Fruit fly (Drosophila melanogaster) whole organism, embryonic: ENCODE measurements around the gene lectin-21Cb.
A peak's percentile ranks its signal among the peaks of the same experiment; 100 is the strongest.

ENCODE experiments used
- ATbp ChIP-seq: fragments of 200-800 bp; sonication (Bioruptor generic); optimal IDR thresholded peaks from 2 replicates; lab custom pipeline; 2017; ENCODE audit warnings: missing biosample characterization, mild to moderate bottlenecking, missing genetic modification characterization, missing genetic modification reagents
- Ada2b ChIP-seq: fragments of 200-800 bp; sonication (Bioruptor generic); IDR thresholded peaks from 2 replicates; pipeline ENCODE4 v1.3.6; 2022; ENCODE audit warnings: missing biosample characterization, missing genetic modification characterization
- B-H2 ChIP-seq: fragments of 200-800 bp; sonication (Bioruptor generic); optimal IDR thresholded peaks from 2 replicates; lab custom pipeline; 2018; ENCODE audit warnings: missing biosample characterization, mild to moderate bottlenecking, missing genetic modification characterization
- CG10321 ChIP-seq: fragments of 200-800 bp; sonication (Bioruptor generic); IDR thresholded peaks from 2 replicates; pipeline ENCODE4 v1.3.6; 2022; ENCODE audit warnings: missing biosample characterization, missing genetic modification characterization
- CG12071 ChIP-seq: fragments of 200-800 bp; sonication (Bioruptor generic); optimal IDR thresholded peaks from 3 replicates; lab custom pipeline; 2018; ENCODE audit warnings: missing biosample characterization, mild to moderate bottlenecking, missing genetic modification characterization
- CG13296 ChIP-seq: fragments of 200-800 bp; sonication (Bioruptor generic); optimal IDR thresholded peaks from 3 replicates; lab custom pipeline; 2018; ENCODE audit warnings: missing biosample characterization, mild to moderate bottlenecking, missing genetic modification characterization
- CG13775 ChIP-seq: fragments of 200-800 bp; sonication (Bioruptor generic); optimal IDR thresholded peaks from 3 replicates; lab custom pipeline; 2017; ENCODE audit warnings: missing biosample characterization, mild to moderate bottlenecking, missing genetic modification characterization
- CG17361 ChIP-seq: fragments of 200-800 bp; sonication (Bioruptor generic); IDR thresholded peaks from 3 replicates; pipeline ENCODE4 v1.3.6; 2022; ENCODE audit warnings: missing biosample characterization, missing genetic modification characterization
- CG2120 ChIP-seq: fragments of 200-800 bp; sonication (Bioruptor generic); optimal IDR thresholded peaks from 3 replicates; lab custom pipeline; 2016; ENCODE audit warnings: missing biosample characterization, missing genetic modification characterization
- CG30020 ChIP-seq: fragments of 200-800 bp; optimal IDR thresholded peaks from 2 replicates; lab custom pipeline; 2019; ENCODE audit warnings: missing biosample characterization, mild to moderate bottlenecking, missing genetic modification characterization, moderate library complexity
- CG3281 ChIP-seq: fragments of 200-800 bp; sonication (Bioruptor generic); optimal IDR thresholded peaks from 3 replicates; lab custom pipeline; 2017; ENCODE audit warnings: missing biosample characterization, mild to moderate bottlenecking, missing genetic modification characterization
- CG3838 ChIP-seq: fragments of 200-800 bp; sonication (Bioruptor generic); optimal IDR thresholded peaks from 3 replicates; lab custom pipeline; 2016; ENCODE audit warnings: missing biosample characterization, missing genetic modification characterization
- CG43689 ChIP-seq: fragments of 200-800 bp; sonication (Bioruptor generic); IDR thresholded peaks from 2 replicates; pipeline ENCODE4 v1.3.6; 2022; ENCODE audit warnings: missing biosample characterization, missing genetic modification characterization
- CG4707 ChIP-seq: fragments of 200-800 bp; sonication (Bioruptor generic); optimal IDR thresholded peaks from 2 replicates; lab custom pipeline; 2018; ENCODE audit warnings: missing biosample characterization, mild to moderate bottlenecking, missing genetic modification characterization, moderate library complexity
- CG7786 ChIP-seq: fragments of 200-800 bp; sonication (Bioruptor generic); optimal IDR thresholded peaks from 2 replicates; lab custom pipeline; 2016; ENCODE audit warnings: missing biosample characterization, missing genetic modification characterization
- CG8089 ChIP-seq: fragments of 200-800 bp; sonication (Bioruptor generic); optimal IDR thresholded peaks from 3 replicates; lab custom pipeline; 2016; ENCODE audit warnings: missing biosample characterization, missing genetic modification characterization
- CG8478 ChIP-seq: fragments of >200 bp; optimal IDR thresholded peaks from 2 replicates; lab custom pipeline; 2018
- CG8765 ChIP-seq: fragments of 200-800 bp; sonication (Bioruptor generic); IDR thresholded peaks from 2 replicates; pipeline ENCODE4 v1.3.6; 2022; ENCODE audit warnings: missing biosample characterization, missing genetic modification characterization
- CG9932 ChIP-seq: fragments of 200-800 bp; sonication (Bioruptor generic); IDR thresholded peaks from 2 replicates; pipeline ENCODE4 v1.3.6; 2022; ENCODE audit warnings: missing biosample characterization, missing genetic modification characterization
- Dad ChIP-seq: fragments of 200-800 bp; sonication (Bioruptor generic); optimal IDR thresholded peaks from 3 replicates; lab custom pipeline; 2016; ENCODE audit warnings: missing biosample characterization, missing genetic modification characterization
- Jarid2 ChIP-seq: fragments of 200-800 bp; sonication (Bioruptor generic); optimal IDR thresholded peaks from 3 replicates; lab custom pipeline; 2017; ENCODE audit warnings: mild to moderate bottlenecking, missing biosample characterization, missing genetic modification reagents, missing genetic modification characterization
- Optix ChIP-seq: fragments of 200-800 bp; sonication (Bioruptor generic); IDR thresholded peaks from 3 replicates; pipeline ENCODE4 v1.3.6; 2022; ENCODE audit warnings: missing biosample characterization, missing genetic modification characterization
- Sox100B ChIP-seq: fragments of 200-800 bp; sonication (Bioruptor generic); optimal IDR thresholded peaks from 3 replicates; lab custom pipeline; 2018; ENCODE audit warnings: missing biosample characterization, mild to moderate bottlenecking, missing genetic modification characterization
- Sry-δ ChIP-seq: fragments of 200-800 bp; sonication (Bioruptor generic); optimal IDR thresholded peaks from 2 replicates; lab custom pipeline; 2016; ENCODE audit warnings: missing biosample characterization, missing genetic modification characterization
- bsh ChIP-seq, 2 experiments: fragments of 200-800 bp; sonication (Bioruptor generic); optimal IDR thresholded peaks; 2 replicates each; lab custom pipeline; 2017 to 2018; ENCODE audit warnings: mild to moderate bottlenecking in 2 of 2, missing biosample characterization in 2 of 2, missing genetic modification characterization in 2 of 2, moderate library complexity in 1 of 2
- cas ChIP-seq: fragments of 200-800 bp; sonication (Bioruptor generic); IDR thresholded peaks from 2 replicates; pipeline ENCODE4 v1.3.6; 2022; ENCODE audit warnings: missing biosample characterization, missing genetic modification characterization
- da ChIP-seq: fragments of 200-800 bp; sonication (Bioruptor generic); optimal IDR thresholded peaks from 2 replicates; lab custom pipeline; 2016; ENCODE audit warnings: missing biosample characterization, missing genetic modification characterization
- ems ChIP-seq: fragments of 200-800 bp; sonication (Bioruptor generic); optimal IDR thresholded peaks from 3 replicates; lab custom pipeline; 2016; ENCODE audit warnings: missing biosample characterization, missing genetic modification characterization
- fd64A ChIP-seq: fragments of 200-800 bp; sonication (Bioruptor generic); optimal IDR thresholded peaks from 3 replicates; lab custom pipeline; 2018; ENCODE audit warnings: missing biosample characterization, mild to moderate bottlenecking, missing genetic modification characterization
- ftz-f1 ChIP-seq: fragments of 200-800 bp; sonication (Bioruptor generic); optimal IDR thresholded peaks from 2 replicates; lab custom pipeline; 2016; ENCODE audit warnings: missing biosample characterization, missing genetic modification characterization
- lilli ChIP-seq: fragments of 200-800 bp; sonication (Bioruptor generic); optimal IDR thresholded peaks from 3 replicates; lab custom pipeline; 2016; ENCODE audit warnings: missing biosample characterization, missing genetic modification characterization
- odd ChIP-seq: fragments of 200-800 bp; sonication (Bioruptor generic); optimal IDR thresholded peaks from 2 replicates; lab custom pipeline; 2017; ENCODE audit warnings: missing biosample characterization, mild to moderate bottlenecking, missing genetic modification characterization
- pros ChIP-seq: fragments of 200-800 bp; sonication (Bioruptor generic); optimal IDR thresholded peaks from 3 replicates; lab custom pipeline; 2019; ENCODE audit warnings: missing biosample characterization, mild to moderate bottlenecking, missing genetic modification characterization, moderate library complexity
- sim ChIP-seq: fragments of 200-800 bp; sonication (Bioruptor generic); IDR thresholded peaks from 2 replicates; pipeline ENCODE4 v1.3.6; 2022; ENCODE audit warnings: missing biosample characterization, missing genetic modification characterization
- sob ChIP-seq: fragments of 200-800 bp; sonication (Bioruptor generic); IDR thresholded peaks from 2 replicates; pipeline ENCODE4 v1.3.6; 2022; ENCODE audit warnings: missing biosample characterization, missing genetic modification characterization
- sqz ChIP-seq: fragments of 200-800 bp; sonication (Bioruptor generic); optimal IDR thresholded peaks from 3 replicates; lab custom pipeline; 2018; ENCODE audit warnings: missing biosample characterization, mild to moderate bottlenecking, missing genetic modification characterization
- ssp ChIP-seq: fragments of 200-800 bp; sonication (Bioruptor generic); IDR thresholded peaks from 2 replicates; pipeline ENCODE4 v1.3.6; 2022; ENCODE audit warnings: missing biosample characterization, missing genetic modification characterization
- stc ChIP-seq: fragments of 200-800 bp; sonication (Bioruptor generic); IDR thresholded peaks from 2 replicates; pipeline ENCODE4 v1.3.6; 2022; ENCODE audit warnings: missing biosample characterization, missing genetic modification characterization
- tap ChIP-seq: fragments of 200-800 bp; optimal IDR thresholded peaks from 3 replicates; lab custom pipeline; 2019; ENCODE audit warnings: missing biosample characterization, mild to moderate bottlenecking, missing genetic modification characterization, moderate library complexity
- tll ChIP-seq, 2 experiments: fragments of 200-800 bp in 1 of 2; fragments of >200 bp in 1 of 2; sonication (Bioruptor generic) in 1 of 2; optimal IDR thresholded peaks; 2 replicates each; lab custom pipeline; 2017 to 2019; ENCODE audit warnings: missing biosample characterization in 2 of 2, missing genetic modification characterization in 2 of 2, mild to moderate bottlenecking in 1 of 2, moderate library complexity in 1 of 2
- tx ChIP-seq: fragments of 200-800 bp; sonication (Bioruptor generic); optimal IDR thresholded peaks from 2 replicates; lab custom pipeline; 2016; ENCODE audit warnings: missing biosample characterization, missing genetic modification characterization

The lectin-21Cb gene

dm6 chr2L:602439-602879 is 18.5 kb downstream of the lectin-21Cb start, which contains the start of gene CG13689 (continued):
- TF ChIP-seq Optix (GFP tag; lab: Robert Waterston, UW) (no peak), CG30020 (tag; lab: Kevin White, UChicago) (no peak), sob (GFP tag; lab: Robert Waterston, UW) (peak; percentile 36; the same call in 1 of the 2 replicates), CG2120 (GFP tag; lab: Kevin White, UChicago) (peak; percentile 61), tap (tag; lab: Kevin White, UChicago) (peak; percentile 10), CG9932 (GFP tag; lab: Robert Waterston, UW) (peak; percentile 81), ems (GFP tag; lab: Kevin White, UChicago) (peak; percentile 32), CG8765 (GFP tag; lab: Robert Waterston, UW) (no peak), CG8478 (no peak), CG8089 (GFP tag; lab: Kevin White, UChicago) (no peak), CG17361 (peak; percentile 62), CG7786 (GFP tag; lab: Kevin White, UChicago) (no peak), Jarid2 (GFP tag; lab: Kevin White, UChicago) (peak; percentile 45), Sox100B (GFP tag; lab: Kevin White, UChicago) (no peak), B-H2 (GFP tag; lab: Kevin White, UChicago) (no peak), ssp (GFP tag; lab: Robert Waterston, UW) (peak; percentile 48), odd (GFP tag; lab: Kevin White, UChicago) (no peak), lilli (peak; percentile 69), Sry-δ (GFP tag; lab: Kevin White, UChicago) (peak; percentile 41), CG13296 (no peak), stc (GFP tag; lab: Robert Waterston, UW) (no peak), CG13775 (GFP tag; lab: Kevin White, UChicago) (peak; percentile 21), tx (GFP tag; lab: Kevin White, UChicago) (no peak), CG3281 (GFP tag; lab: Kevin White, UChicago) (no peak), fd64A (no peak), sqz (GFP tag; lab: Kevin White, UChicago) (no peak), bsh (GFP tag; optimal IDR thresholded peaks at IDR 0.05; lab: Kevin White, UChicago) (peak in 1 of 2 experiments; percentile 39), da (no peak), CG10321 (no peak), CG3838 (peak; percentile 52), Ada2b (GFP tag; lab: Robert Waterston, UW) (no peak), Dad (GFP tag; lab: Kevin White, UChicago) (no peak), ftz-f1 (GFP tag; lab: Kevin White, UChicago) (no peak), CG4707 (GFP tag; lab: Kevin White, UChicago) (no peak), ATbp (GFP tag; lab: Kevin White, UChicago) (no peak), CG12071 (GFP tag; lab: Kevin White, UChicago) (no peak), cas (GFP tag; lab: Robert Waterston, UW) (no peak), CG43689 (no peak)

dm6 chr2L:601848-602247 is 19.2 kb downstream of the lectin-21Cb start:
- TF ChIP-seq pros = no peak
- no peak for TF ChIP-seq sim (GFP tag; lab: Robert Waterston, UW)
- peak in 1 of 2 experiments; percentile 94 for TF ChIP-seq tll (GFP tag; optimal IDR thresholded peaks at IDR 0.05; lab: Kevin White, UChicago)
- TF ChIP-seq, all 482 proteins: peak for 1
